Worm (Caenorhabditis elegans): ENCODE data around the gene tmem-132.
A peak's percentile ranks its signal among the peaks of the same experiment; 100 is the strongest.

tmem-132 gene

ce11 chrIII:2679362-2679761 lies 37.1 kb downstream of the tmem-132 start:
- TF ChIP-seq mab-5 (tag; optimal IDR thresholded peaks at IDR 0.05): no peak
- no peak for TF ChIP-seq elt-3 (tag; optimal IDR thresholded peaks at IDR 0.05)
- no peak for TF ChIP-seq lin-11 (tag; optimal IDR thresholded peaks at IDR 0.05)
- TF ChIP-seq nhr-77 (tag; optimal IDR thresholded peaks at IDR 0.05): no peak
- no peak for TF ChIP-seq mdl-1 (tag; optimal IDR thresholded peaks at IDR 0.05)

ce11 chrIII:2678017-2678416 lies 38.4 kb downstream of the tmem-132 start:
- TF ChIP-seq nhr-12 (tag; optimal IDR thresholded peaks at IDR 0.05) (no peak), sma-9 (GFP tag; optimal IDR thresholded peaks at IDR 0.05) (no peak), sma-9 (tag; optimal IDR thresholded peaks at IDR 0.05) (no peak), nhr-10 (tag; optimal IDR thresholded peaks at IDR 0.05) (no peak), sma-3 (GFP tag; optimal IDR thresholded peaks at IDR 0.05) (no peak), lsy-2 (tag; optimal IDR thresholded peaks at IDR 0.05) (no peak), peb-1 (tag; optimal IDR thresholded peaks at IDR 0.05) (no peak), nhr-237 (tag; optimal IDR thresholded peaks at IDR 0.05) (no peak), R02D3.7 (tag; optimal IDR thresholded peaks at IDR 0.05) (no peak), nhr-77 (tag; optimal IDR thresholded peaks at IDR 0.05) (no peak), sem-4 (tag; optimal IDR thresholded peaks at IDR 0.05) (no peak), egl-27 (tag; optimal IDR thresholded peaks at IDR 0.05) (no peak), ZK546.5 (tag; optimal IDR thresholded peaks at IDR 0.05) (no peak)

- peak; percentile 94 for TF ChIP-seq fos-1 (tag; optimal IDR thresholded peaks at IDR 0.05)
- TF ChIP-seq gmeb-1 (tag; optimal IDR thresholded peaks at IDR 0.05): peak; percentile 12
- TF ChIP-seq elt-3 (tag; optimal IDR thresholded peaks at IDR 0.05): no peak
Observed at ce11 chrIII:2676097-2676496, 40.3 kb downstream of the tmem-132 start.

ce11 chrIII:2675449-2675848 lies 41.0 kb downstream of the tmem-132 start:
- TF ChIP-seq sma-3 (GFP tag; optimal IDR thresholded peaks at IDR 0.05) (no peak), skn-1 (tag; optimal IDR thresholded peaks at IDR 0.05) (no peak), ceh-16 (tag; optimal IDR thresholded peaks at IDR 0.05) (no peak), nhr-21 (tag; optimal IDR thresholded peaks at IDR 0.05) (no peak), nhr-77 (tag; optimal IDR thresholded peaks at IDR 0.05) (no peak), nhr-6 (tag; optimal IDR thresholded peaks at IDR 0.05) (no peak), alr-1 (tag; optimal IDR thresholded peaks at IDR 0.05) (no peak), lsy-2 (tag; optimal IDR thresholded peaks at IDR 0.05) (no peak)

ce11 chrIII:2657783-2658182 lies 58.6 kb downstream of the tmem-132 start, which contains the start of gene let-805:
Gene let-805 (plus strand): TSS chrIII:2658083.
- TF ChIP-seq dmd-4 (tag; optimal IDR thresholded peaks at IDR 0.05): no peak
- TF ChIP-seq nhr-21 (tag; optimal IDR thresholded peaks at IDR 0.05): no peak
- no peak for TF ChIP-seq unc-55 (GFP tag; optimal IDR thresholded peaks at IDR 0.05)
- TF ChIP-seq mab-5 (tag; optimal IDR thresholded peaks at IDR 0.05): no peak
- no peak for TF ChIP-seq fos-1 (tag; optimal IDR thresholded peaks at IDR 0.05)
- no peak for TF ChIP-seq ceh-82 (tag; optimal IDR thresholded peaks at IDR 0.05)
- TF ChIP-seq nhr-129 (tag; optimal IDR thresholded peaks at IDR 0.05): no peak
- no peak for TF ChIP-seq lin-39 (tag; optimal IDR thresholded peaks at IDR 0.05)
- no peak for TF ChIP-seq F13H6.1 (tag; optimal IDR thresholded peaks at IDR 0.05)
- no peak for TF ChIP-seq blmp-1 (tag; optimal IDR thresholded peaks at IDR 0.05; ENCODE audit: insufficient read depth)
- TF ChIP-seq zag-1 (tag; optimal IDR thresholded peaks at IDR 0.05): no peak
- TF ChIP-seq nhr-11 (tag; optimal IDR thresholded peaks at IDR 0.05): no peak
- TF ChIP-seq sma-3 (GFP tag; optimal IDR thresholded peaks at IDR 0.05): no peak
- TF ChIP-seq ztf-4 (tag; optimal IDR thresholded peaks at IDR 0.05): no peak
- TF ChIP-seq elt-3 (tag; optimal IDR thresholded peaks at IDR 0.05): no peak
- TF ChIP-seq ztf-11 (tag; optimal IDR thresholded peaks at IDR 0.05): no peak
- TF ChIP-seq sem-4 (tag; optimal IDR thresholded peaks at IDR 0.05): no peak
- TF ChIP-seq ztf-1 (GFP tag; conservative IDR thresholded peaks at IDR 0.05): no peak
- no peak for TF ChIP-seq lin-11 (tag; optimal IDR thresholded peaks at IDR 0.05)

All from whole organism, L2 larva.